Worm (Caenorhabditis elegans) whole organism, early embryonic: ENCODE data around the gene nog-1.

Experiments
- B0310.2 ChIP-seq: sonication (generic microtip); optimal IDR thresholded peaks from 2 replicates; lab custom pipeline; 2016; ENCODE audit warnings: mild to moderate bottlenecking, missing genetic modification characterization, missing compliant biosample characterization
- F13C5.2 ChIP-seq: sonication (generic microtip); optimal IDR thresholded peaks from 2 replicates; lab custom pipeline; 2017; ENCODE audit warnings: mild to moderate bottlenecking, missing genetic modification characterization, inconsistent platforms, missing compliant biosample characterization
- aly-1 ChIP-seq: sonication (generic microtip); optimal IDR thresholded peaks from 2 replicates; lab custom pipeline; 2016; ENCODE audit warnings: missing genetic modification characterization, missing compliant biosample characterization
- ama-1 ChIP-seq: fragments of 150-350 bp; optimal IDR thresholded peaks from 2 replicates; lab custom pipeline; 2014
- ceh-13 ChIP-seq: fragments of 200-800 bp; sonication (Bioruptor generic); optimal IDR thresholded peaks from 2 replicates; lab custom pipeline; 2018; ENCODE audit warnings: mild to moderate bottlenecking, missing genetic modification characterization, missing compliant biosample characterization
- ets-7 ChIP-seq: sonication (generic microtip); optimal IDR thresholded peaks from 2 replicates; lab custom pipeline; 2016; ENCODE audit warnings: missing genotype, missing genetic modification characterization, missing compliant biosample characterization
- flt-1 ChIP-seq: fragments of 200-800 bp; sonication (Bioruptor generic); IDR thresholded peaks from 2 replicates; pipeline ENCODE4 v1.3.6; 2022; ENCODE audit warnings: missing genetic modification characterization, missing compliant biosample characterization
- hmg-4 ChIP-seq: fragments of 200-800 bp; sonication (Bioruptor generic); optimal IDR thresholded peaks from 2 replicates; lab custom pipeline; 2018; ENCODE audit warnings: mild to moderate bottlenecking, missing genetic modification characterization, missing compliant biosample characterization
- hnd-1 ChIP-seq: sonication (generic microtip); optimal IDR thresholded peaks from 2 replicates; lab custom pipeline; 2016; ENCODE audit warnings: missing genetic modification characterization, missing compliant biosample characterization
- pes-1 ChIP-seq: fragments of 200-800 bp; sonication (Bioruptor generic); IDR thresholded peaks from 2 replicates; pipeline ENCODE4 v1.3.6; 2022; ENCODE audit warnings: missing genetic modification reagents, missing genetic modification characterization, missing compliant biosample characterization
- tbx-37 ChIP-seq: fragments of 200-800 bp; sonication (Bioruptor generic); conservative IDR thresholded peaks from 2 replicates; pipeline ENCODE4 v1.3.6; 2022; ENCODE audit warnings: missing genetic modification reagents, missing genetic modification characterization, missing compliant biosample characterization

- TF ChIP-seq ets-7 (tag; lab: Kevin White, UChicago) (no peak), pes-1 (GFP tag; lab: Robert Waterston, UW) (no peak), hnd-1 (tag; lab: Kevin White, UChicago) (no peak), hmg-4 (no peak), B0310.2 (tag; lab: Kevin White, UChicago) (no peak), F13C5.2 (tag; lab: Kevin White, UChicago) (no peak), ama-1 (lab: Kevin White, UChicago) (no peak), aly-1 (no peak), flt-1 (GFP tag; lab: Robert Waterston, UW) (no peak), ceh-13 (no peak), tbx-37 (GFP tag; lab: Robert Waterston, UW) (no peak)
Measured at ce11 chrIV:364983-365382, 28.7 kb upstream of the nog-1 start.
